Worm (Caenorhabditis elegans): ENCODE measurements around the gene ftt-2.
A peak's percentile ranks its signal among the peaks of the same experiment; 100 is the strongest.

ftt-2 gene

ce11 chrX:11605766-11606490 is 709 bp upstream of the ftt-2 start (continued):
- TF ChIP-seq lin-39 (tag; optimal IDR thresholded peaks at IDR 0.05): peak; percentile 23
- peak; percentile 61 for TF ChIP-seq lin-15B (tag; optimal IDR thresholded peaks at IDR 0.05)
- TF ChIP-seq snpc-4 (tag; optimal IDR thresholded peaks at IDR 0.05): no peak
- peak; percentile 56; the same call in 1 of the 2 replicates for TF ChIP-seq dmd-9 (GFP tag; IDR thresholded peaks at IDR 0.05)
- TF ChIP-seq jun-1 (tag; optimal IDR thresholded peaks at IDR 0.05): peak; percentile 74
- peak; percentile 98 for TF ChIP-seq aha-1 (tag)
- peak; percentile 32 for TF ChIP-seq R02D3.7 (tag; optimal IDR thresholded peaks at IDR 0.05)
- TF ChIP-seq mep-1 (tag; optimal IDR thresholded peaks at IDR 0.05): peak; percentile 97
- peak; percentile 94 for TF ChIP-seq nhr-48 (tag; optimal IDR thresholded peaks at IDR 0.05)
- no peak for TF ChIP-seq daf-12 (tag; optimal IDR thresholded peaks at IDR 0.05)
- peak; percentile 65 for TF ChIP-seq nhr-11 (tag; optimal IDR thresholded peaks at IDR 0.05)
- peak; percentile 90 for TF ChIP-seq T20F7.1 (GFP tag; optimal IDR thresholded peaks at IDR 0.05)
- peak; percentile 80 for TF ChIP-seq fos-1 (tag; optimal IDR thresholded peaks at IDR 0.05)
- no peak for TF ChIP-seq ama-1 (optimal IDR thresholded peaks at IDR 0.05)
- TF ChIP-seq lin-1 (GFP tag; IDR thresholded peaks at IDR 0.05): peak; percentile 69; the same call in 1 of the 2 replicates
- peak; percentile 84; the same call in 1 of the 2 replicates for TF ChIP-seq D1046.2 (GFP tag; IDR thresholded peaks at IDR 0.05)
- peak; percentile 66 for TF ChIP-seq ceh-32 (tag; optimal IDR thresholded peaks at IDR 0.05; ENCODE audit: poor library complexity)
- peak; percentile 79 for TF ChIP-seq lin-38 (GFP tag; IDR thresholded peaks at IDR 0.05)
- TF ChIP-seq Y5F2A.4 (GFP tag; optimal IDR thresholded peaks at IDR 0.05): peak; percentile 54
- peak; percentile 98 for TF ChIP-seq hlh-11 (tag; optimal IDR thresholded peaks at IDR 0.05)
- no peak for TF ChIP-seq F26F4.8 (GFP tag; conservative IDR thresholded peaks at IDR 0.05)
- TF ChIP-seq ZK337.2 (GFP tag; IDR thresholded peaks at IDR 0.05): no peak
- TF ChIP-seq nhr-41 (GFP tag; IDR thresholded peaks at IDR 0.05): no peak
- TF ChIP-seq saeg-2 (GFP tag; IDR thresholded peaks at IDR 0.05): peak; percentile 94
- TF ChIP-seq hif-1 (tag; optimal IDR thresholded peaks at IDR 0.05): peak; percentile 84 to 94
- TF ChIP-seq F49E8.2 (tag; optimal IDR thresholded peaks at IDR 0.05; ENCODE audit: borderline replicate concordance): no peak
- TF ChIP-seq nhr-77 (tag; optimal IDR thresholded peaks at IDR 0.05): peak; percentile 91
- TF ChIP-seq ceh-20 (GFP tag; IDR thresholded peaks at IDR 0.05): peak; percentile 97
- peak; percentile 83 for TF ChIP-seq dmd-6 (GFP tag; IDR thresholded peaks at IDR 0.05)
- TF ChIP-seq nhr-111 (GFP tag; optimal IDR thresholded peaks at IDR 0.05): no peak
- TF ChIP-seq ztf-11 (tag; optimal IDR thresholded peaks at IDR 0.05): no peak
- TF ChIP-seq hlh-30 (tag; optimal IDR thresholded peaks at IDR 0.05; ENCODE audit: insufficient read depth): peak; percentile 73
- peak; percentile 74 to 86 for TF ChIP-seq lsy-2 (tag; optimal IDR thresholded peaks at IDR 0.05)
- TF ChIP-seq tag-97 (GFP tag; IDR thresholded peaks at IDR 0.05): 0 out of 2 replicates have a peak, but pooled peaks have one; percentile 42
- peak; percentile 32 for TF ChIP-seq mxl-3 (GFP tag; optimal IDR thresholded peaks at IDR 0.05)
- TF ChIP-seq F10B5.3 (tag; optimal IDR thresholded peaks at IDR 0.05): peak; percentile 78
- TF ChIP-seq ZK546.5 (tag; optimal IDR thresholded peaks at IDR 0.05): peak; percentile 8 to 79
- peak; percentile 95 for TF ChIP-seq spr-1 (tag; optimal IDR thresholded peaks at IDR 0.05)
- 0 out of 4 replicates have a peak, but pooled peaks of 1 of the 2 experiments have one; percentile 36 for TF ChIP-seq madf-5 (GFP tag; IDR thresholded peaks at IDR 0.05)
- no peak for TF ChIP-seq unc-130 (GFP tag; optimal IDR thresholded peaks at IDR 0.05)
- TF ChIP-seq duxl-1 (tag; optimal IDR thresholded peaks at IDR 0.05; ENCODE audit: poor library complexity): peak; percentile 80
- TF ChIP-seq unc-62 (GFP tag; optimal IDR thresholded peaks at IDR 0.05 in 1 of 2): peak; percentile 76 to 97
- TF ChIP-seq unc-62 (tag; optimal IDR thresholded peaks at IDR 0.05): no peak
- peak; percentile 82 for TF ChIP-seq zag-1 (tag; optimal IDR thresholded peaks at IDR 0.05)
- no peak for TF ChIP-seq dmd-8 (GFP tag; IDR thresholded peaks at IDR 0.05)
- TF ChIP-seq ztf-7 (tag; optimal IDR thresholded peaks at IDR 0.05): no peak
- TF ChIP-seq mdt-29 (GFP tag; IDR thresholded peaks at IDR 0.05): peak; percentile 94
- TF ChIP-seq ceh-28 (tag; optimal IDR thresholded peaks at IDR 0.05): peak; percentile 41
- peak; percentile 44 for TF ChIP-seq attf-4 (tag; optimal IDR thresholded peaks at IDR 0.05)
- peak; percentile 75 for TF ChIP-seq madf-9 (GFP tag; conservative IDR thresholded peaks at IDR 0.05)

Data from whole organism, L4 larva.